Worm (Caenorhabditis elegans) whole organism, late embryonic: Measurements from ENCODE around the gene T09A12.1.

Source experiments
- C08G9.2 ChIP-seq: sonication (generic microtip); optimal IDR thresholded peaks from 2 replicates; lab custom pipeline; 2016; ENCODE audit warnings: mild to moderate bottlenecking, missing genetic modification characterization, moderate library complexity, missing compliant biosample characterization
- F13H6.1 ChIP-seq: sonication (generic microtip); optimal IDR thresholded peaks from 2 replicates; lab custom pipeline; 2016; ENCODE audit warnings: missing genetic modification characterization, missing compliant biosample characterization
- K02D7.2 ChIP-seq: sonication (generic microtip); optimal IDR thresholded peaks from 2 replicates; lab custom pipeline; 2017; ENCODE audit warnings: mild to moderate bottlenecking, missing genetic modification characterization, missing compliant biosample characterization
- ceh-18 ChIP-seq: sonication (generic microtip); optimal IDR thresholded peaks from 2 replicates; lab custom pipeline; 2016; ENCODE audit warnings: missing genetic modification characterization, missing compliant biosample characterization
- ceh-19 ChIP-seq: fragments of 200-800 bp; sonication (Bioruptor generic); optimal IDR thresholded peaks from 2 replicates; lab custom pipeline; 2018; ENCODE audit warnings: mild to moderate bottlenecking, missing genetic modification characterization, missing compliant biosample characterization
- ceh-30 ChIP-seq: fragments of 150-350 bp; optimal IDR thresholded peaks from 2 replicates; lab custom pipeline; 2014; ENCODE audit warnings: missing biosample characterization, missing genetic modification characterization
- ceh-31 ChIP-seq: sonication (generic microtip); optimal IDR thresholded peaks from 2 replicates; lab custom pipeline; 2016; ENCODE audit warnings: missing genetic modification characterization, missing compliant biosample characterization
- ceh-34 ChIP-seq: sonication (generic microtip); optimal IDR thresholded peaks from 2 replicates; lab custom pipeline; 2016; ENCODE audit warnings: mild to moderate bottlenecking, missing genetic modification characterization, missing compliant biosample characterization
- ceh-45 ChIP-seq: fragments of 200-800 bp; sonication (Bioruptor generic); IDR thresholded peaks from 2 replicates; pipeline ENCODE4 v1.3.6; 2022; ENCODE audit warnings: missing genetic modification reagents, missing genetic modification characterization, missing compliant biosample characterization
- che-1 ChIP-seq: sonication (generic microtip); optimal IDR thresholded peaks from 2 replicates; lab custom pipeline; 2016; ENCODE audit warnings: mild to moderate bottlenecking, missing genetic modification characterization, missing compliant biosample characterization
- dmd-4 ChIP-seq: sonication (generic microtip); optimal IDR thresholded peaks from 2 replicates; lab custom pipeline; 2016; ENCODE audit warnings: borderline replicate concordance, missing genetic modification characterization, missing compliant biosample characterization
- dve-1 ChIP-seq: sonication (generic microtip); optimal IDR thresholded peaks from 2 replicates; lab custom pipeline; 2017; ENCODE audit warnings: antibody characterized with exemption, mild to moderate bottlenecking, missing genetic modification characterization, missing compliant biosample characterization
- elt-4 ChIP-seq: sonication (generic microtip); optimal IDR thresholded peaks from 2 replicates; lab custom pipeline; 2016; ENCODE audit warnings: missing genetic modification characterization, missing compliant biosample characterization
- ets-4 ChIP-seq: sonication (generic microtip); optimal IDR thresholded peaks from 2 replicates; lab custom pipeline; 2016; ENCODE audit warnings: missing genetic modification characterization, missing compliant biosample characterization
- eyg-1 ChIP-seq: sonication (generic microtip); optimal IDR thresholded peaks from 2 replicates; lab custom pipeline; 2016; ENCODE audit warnings: missing genotype, missing genetic modification characterization, missing compliant biosample characterization
- fax-1 ChIP-seq: sonication (generic microtip); optimal IDR thresholded peaks from 2 replicates; lab custom pipeline; 2016; ENCODE audit warnings: missing genotype, missing genetic modification characterization, missing compliant biosample characterization
- fkh-6 ChIP-seq: sonication (generic microtip); optimal IDR thresholded peaks from 2 replicates; lab custom pipeline; 2016; ENCODE audit warnings: missing genetic modification characterization, missing compliant biosample characterization
- hlh-15 ChIP-seq: sonication (generic microtip); optimal IDR thresholded peaks from 2 replicates; lab custom pipeline; 2016; ENCODE audit warnings: missing genetic modification characterization, missing compliant biosample characterization
- hlh-30 ChIP-seq: sonication (generic microtip); optimal IDR thresholded peaks from 2 replicates; lab custom pipeline; 2017; ENCODE audit warnings: antibody characterized with exemption, missing genetic modification characterization, missing compliant biosample characterization; ENCODE audit not compliant: insufficient read depth
- hlh-8 ChIP-seq: sonication (generic microtip); optimal IDR thresholded peaks from 2 replicates; lab custom pipeline; 2016; ENCODE audit warnings: missing genotype, missing genetic modification characterization, missing compliant biosample characterization
- mec-3 ChIP-seq: sonication (generic microtip); optimal IDR thresholded peaks from 2 replicates; lab custom pipeline; 2016; ENCODE audit warnings: borderline replicate concordance, missing genetic modification characterization, missing compliant biosample characterization
- nhr-232 ChIP-seq: sonication (generic microtip); optimal IDR thresholded peaks from 2 replicates; lab custom pipeline; 2016; ENCODE audit warnings: missing genetic modification characterization, missing compliant biosample characterization
- pag-3 ChIP-seq: sonication (generic microtip); optimal IDR thresholded peaks from 2 replicates; lab custom pipeline; 2016; ENCODE audit warnings: missing compliant biosample characterization, missing genetic modification characterization, borderline replicate concordance
- pha-4 ChIP-seq: fragments of 150-350 bp; optimal IDR thresholded peaks from 2 replicates; lab custom pipeline; 2018; ENCODE audit warnings: missing biosample characterization, missing genetic modification reagents, missing genetic modification characterization
- sdc-2 ChIP-seq: sonication (generic microtip); optimal IDR thresholded peaks from 2 replicates; lab custom pipeline; 2016; ENCODE audit warnings: missing genotype, missing genetic modification characterization, missing compliant biosample characterization
- sox-2 ChIP-seq: fragments of 200-800 bp; sonication (Bioruptor generic); IDR thresholded peaks from 2 replicates; pipeline ENCODE4 v1.3.6; 2022; ENCODE audit warnings: missing genetic modification reagents, missing genetic modification characterization, missing compliant biosample characterization
- sox-4 ChIP-seq: sonication (generic microtip); optimal IDR thresholded peaks from 2 replicates; lab custom pipeline; 2017; ENCODE audit warnings: mild to moderate bottlenecking, missing genetic modification characterization, inconsistent platforms, missing compliant biosample characterization
- syd-9 ChIP-seq: sonication (generic microtip); optimal IDR thresholded peaks from 2 replicates; lab custom pipeline; 2016; ENCODE audit warnings: mild to moderate bottlenecking, missing genetic modification characterization, moderate library complexity, missing compliant biosample characterization
- zip-5 ChIP-seq: sonication (generic microtip); optimal IDR thresholded peaks from 2 replicates; lab custom pipeline; 2016; ENCODE audit warnings: missing genetic modification characterization, missing compliant biosample characterization
- ztf-16 ChIP-seq: sonication (generic microtip); optimal IDR thresholded peaks from 2 replicates; lab custom pipeline; 2017; ENCODE audit warnings: missing genetic modification characterization, missing compliant biosample characterization

T09A12.1 gene

ce11 chrIV:8254193-8254592, 10.0 kb downstream of the T09A12.1 start:
- no peak for TF ChIP-seq fax-1
- TF ChIP-seq ceh-31 (tag; lab: Kevin White, UChicago): no peak
- no peak for TF ChIP-seq hlh-8 (tag; lab: Kevin White, UChicago)
- TF ChIP-seq nhr-232 (tag; lab: Kevin White, UChicago): no peak
- TF ChIP-seq, all 69 proteins: peak for 0

DNA sequence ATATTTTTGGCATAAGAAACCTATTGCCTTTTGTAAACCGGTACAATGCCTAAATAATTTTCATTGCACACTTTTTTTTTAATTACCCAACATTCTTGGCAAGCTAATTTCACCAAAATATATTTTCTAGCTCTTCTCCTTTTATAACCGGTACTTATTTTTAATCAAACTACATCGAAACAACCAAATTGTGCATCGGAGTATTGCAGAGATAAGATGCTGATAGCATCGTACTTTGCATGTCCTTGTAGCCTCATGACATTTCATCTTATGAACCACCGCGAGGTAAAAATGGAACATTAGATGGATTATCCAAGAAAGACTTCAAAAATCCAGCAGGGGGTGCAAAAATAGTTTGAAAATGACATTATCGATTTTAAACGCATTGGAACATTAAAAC, 11.0 kb downstream of the T09A12.1 start:
- TF ChIP-seq ceh-19 (GFP tag; lab: Kevin White, UChicago): no peak
- TF ChIP-seq fkh-6 (tag; lab: Kevin White, UChicago): no peak
- TF ChIP-seq sox-2 (GFP tag; lab: Robert Waterston, UW): no peak
- no peak for TF ChIP-seq pag-3
- TF ChIP-seq ztf-16: no peak

- TF ChIP-seq dve-1 (tag; lab: Kevin White, UChicago): no peak
- TF ChIP-seq ets-4 (tag; lab: Kevin White, UChicago): no peak
- TF ChIP-seq sox-4 (tag; lab: Kevin White, UChicago): no peak
- no peak for TF ChIP-seq che-1 (tag; lab: Kevin White, UChicago)
Observed at ce11 chrIV:8259904-8260303, 15.7 kb downstream of the T09A12.1 start, which contains the start of gene K07H8.7. Gene K07H8.7 (minus strand): TSS chrIV:8260004.

DNA sequence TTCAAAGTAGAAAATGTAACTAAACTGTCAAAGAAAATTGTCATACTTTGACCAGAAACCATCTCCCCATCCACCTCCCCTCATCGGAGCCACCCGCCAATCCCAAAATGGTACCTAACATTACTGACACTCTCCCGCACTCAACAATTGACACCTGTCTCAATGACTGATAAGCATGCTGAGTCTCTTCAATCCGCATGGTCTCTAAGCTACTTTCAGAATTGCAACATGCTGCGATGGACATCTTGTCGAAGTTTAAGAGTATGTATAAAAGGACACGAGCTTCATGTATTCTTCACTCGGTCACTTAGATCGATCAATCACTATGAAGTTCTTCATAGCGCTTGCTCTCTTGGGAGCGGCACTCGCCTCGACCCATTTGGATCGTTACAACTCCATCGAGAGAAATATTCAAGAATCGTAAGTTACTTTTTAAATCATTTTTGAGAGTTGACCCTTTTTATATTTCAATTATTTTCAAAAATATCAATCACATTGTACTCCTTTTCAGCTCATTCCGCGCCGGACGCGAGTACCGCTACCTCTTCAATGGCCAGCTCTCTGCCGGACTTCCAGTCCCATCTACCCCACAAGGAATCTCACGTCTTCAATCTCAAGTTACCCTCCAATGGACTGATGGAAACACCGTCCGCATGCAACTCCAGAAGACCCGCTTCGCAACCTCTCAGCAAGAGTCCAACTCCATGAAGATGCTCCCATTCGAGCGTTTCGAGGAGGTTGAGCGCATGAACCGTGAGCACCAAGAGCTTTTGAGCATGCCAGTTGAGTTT, 16.8 kb downstream of the T09A12.1 start, which contains the start of gene vit-6:
Gene vit-6 (plus strand): TSS at position 310 of the 791 bp plus-strand sequence.
- TF ChIP-seq K02D7.2 (tag; lab: Kevin White, UChicago) (no peak), C08G9.2 (no peak), eyg-1 (tag; lab: Kevin White, UChicago) (no peak), ceh-34 (tag; lab: Kevin White, UChicago) (no peak), ceh-45 (GFP tag; lab: Robert Waterston, UW) (no peak), fkh-6 (tag; lab: Kevin White, UChicago) (no peak), mec-3 (tag; lab: Kevin White, UChicago) (no peak), pha-4 (tag; lab: Kevin White, UChicago) (no peak), elt-4 (no peak), hlh-30 (tag; lab: Kevin White, UChicago) (no peak), ceh-31 (tag; lab: Kevin White, UChicago) (no peak), sox-4 (tag; lab: Kevin White, UChicago) (no peak), sdc-2 (tag; lab: Kevin White, UChicago) (no peak), dmd-4 (tag; lab: Kevin White, UChicago) (no peak), ceh-30 (tag; lab: Kevin White, UChicago) (no peak), zip-5 (tag; lab: Kevin White, UChicago) (no peak)
- TF ChIP-seq, all 69 proteins: peak for 0

ce11 chrIV:8262671-8263070, 18.5 kb downstream of the T09A12.1 start:
- TF ChIP-seq che-1 (tag; lab: Kevin White, UChicago): no peak
- TF ChIP-seq F13H6.1 (tag; lab: Kevin White, UChicago): no peak
- no peak for TF ChIP-seq ceh-18
- TF ChIP-seq sdc-2 (tag; lab: Kevin White, UChicago): no peak
- no peak for TF ChIP-seq hlh-15 (tag; lab: Kevin White, UChicago)
- no peak for TF ChIP-seq K02D7.2 (tag; lab: Kevin White, UChicago)
- TF ChIP-seq syd-9 (tag; lab: Kevin White, UChicago): no peak
- no peak for TF ChIP-seq elt-4
